Worm (Caenorhabditis elegans): Measurements from ENCODE around the gene smf-2.

The smf-2 gene

DNA sequence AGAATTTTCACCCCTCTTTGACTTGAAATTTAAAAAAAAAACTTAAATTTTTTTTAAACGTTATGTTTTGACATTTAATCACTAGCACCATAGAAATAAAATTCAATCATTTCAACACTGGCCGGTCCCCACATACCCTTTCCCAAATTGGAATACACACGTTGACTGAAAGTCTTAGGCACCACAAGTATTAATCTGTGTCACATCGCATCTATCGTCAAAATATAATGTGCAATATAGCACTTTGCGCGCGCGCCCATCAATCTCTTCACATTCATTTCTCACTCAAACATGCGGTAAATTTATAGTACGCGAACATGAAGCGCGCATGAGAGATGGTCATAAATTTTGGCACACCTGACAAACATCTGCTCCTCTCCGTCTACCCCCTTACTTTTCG is 31.1 kb downstream of the smf-2 start:
- no peak for TF ChIP-seq ztf-23 (GFP tag; IDR thresholded peaks at IDR 0.05)
- TF ChIP-seq flt-1 (GFP tag; IDR thresholded peaks at IDR 0.05), result no peak
- no peak for TF ChIP-seq tab-1 (GFP tag; IDR thresholded peaks at IDR 0.05)
- TF ChIP-seq klf-2 (GFP tag; conservative IDR thresholded peaks at IDR 0.05), result no peak
- no peak for TF ChIP-seq ztf-29 (GFP tag; IDR thresholded peaks at IDR 0.05)
- no peak for TF ChIP-seq med-1 (GFP tag; optimal IDR thresholded peaks at IDR 0.05; ENCODE audit: insufficient read depth)
- no peak for TF ChIP-seq ref-1 (GFP tag; conservative IDR thresholded peaks at IDR 0.05)
- TF ChIP-seq T22C8.4 (GFP tag; IDR thresholded peaks at IDR 0.05), result no peak
- no peak for TF ChIP-seq cog-1 (tag; optimal IDR thresholded peaks at IDR 0.05)

DNA sequence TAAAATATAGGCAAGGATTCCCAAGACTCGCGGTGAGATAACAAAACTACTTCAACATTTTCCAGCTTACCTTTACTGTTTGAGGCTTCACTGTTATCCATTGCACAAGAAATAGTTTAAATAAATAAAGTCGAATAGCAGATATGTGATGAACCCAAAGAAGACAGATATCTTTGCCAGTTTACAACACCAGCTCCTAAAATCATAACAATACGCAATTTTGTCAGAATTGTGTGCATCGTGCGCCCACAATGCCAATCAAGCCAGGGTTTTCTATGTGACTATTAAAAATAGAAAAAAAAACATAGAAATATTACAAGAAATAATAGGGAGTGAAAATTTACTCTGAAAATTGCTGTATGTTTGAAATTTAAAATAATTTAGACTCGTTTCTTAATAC is 35.8 kb downstream of the smf-2 start, which contains the start of gene F38B6.8:
F38B6.8 (minus strand) TSS at position 101 of the 400 bp plus-strand sequence.
- TF ChIP-seq ref-1 (GFP tag; conservative IDR thresholded peaks at IDR 0.05) (no peak), klf-2 (GFP tag; conservative IDR thresholded peaks at IDR 0.05) (no peak), flt-1 (GFP tag; IDR thresholded peaks at IDR 0.05) (no peak), ztf-23 (GFP tag; IDR thresholded peaks at IDR 0.05) (no peak), ztf-29 (GFP tag; IDR thresholded peaks at IDR 0.05) (no peak), T22C8.4 (GFP tag; IDR thresholded peaks at IDR 0.05) (no peak), tab-1 (GFP tag; IDR thresholded peaks at IDR 0.05) (no peak), med-1 (GFP tag; optimal IDR thresholded peaks at IDR 0.05; ENCODE audit: insufficient read depth) (no peak), cog-1 (tag; optimal IDR thresholded peaks at IDR 0.05) (no peak)

DNA sequence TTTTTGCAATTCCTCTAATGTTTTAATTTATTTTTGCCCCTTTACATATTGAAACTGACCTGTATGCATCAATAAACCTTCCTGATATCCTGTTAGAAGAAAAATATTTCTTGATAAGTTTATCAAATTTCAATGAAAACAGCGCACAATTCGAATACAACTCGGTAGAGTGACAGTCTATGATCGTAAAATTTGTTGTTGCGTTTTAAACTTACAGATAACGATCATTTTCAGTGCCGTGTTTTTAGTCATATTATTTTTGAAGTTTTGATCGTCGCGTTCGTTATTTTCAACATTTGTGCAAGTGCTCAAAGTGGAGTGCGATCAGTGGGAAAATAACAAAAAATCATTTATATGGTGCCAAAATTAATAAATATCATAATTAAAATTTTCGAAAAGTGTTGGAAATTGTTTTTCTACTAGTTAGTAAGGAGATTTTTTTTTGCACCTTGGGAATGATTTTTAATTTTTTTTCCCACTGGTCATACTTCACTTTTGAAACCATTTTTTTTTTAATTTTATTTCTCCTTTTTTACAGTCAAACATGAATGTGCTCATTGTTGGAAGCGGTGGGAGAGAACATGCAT is 44.1 kb downstream of the smf-2 start, which contains the start of gene F38B6.4:
F38B6.4 (plus strand) TSS at position 537 of the 587 bp plus-strand sequence.
- TF ChIP-seq ztf-29 (GFP tag; IDR thresholded peaks at IDR 0.05), result no peak
- TF ChIP-seq flt-1 (GFP tag; IDR thresholded peaks at IDR 0.05), result no peak
- TF ChIP-seq ref-1 (GFP tag; conservative IDR thresholded peaks at IDR 0.05), result no peak
- no peak for TF ChIP-seq ztf-23 (GFP tag; IDR thresholded peaks at IDR 0.05)
- TF ChIP-seq cog-1 (tag; optimal IDR thresholded peaks at IDR 0.05), result no peak
- TF ChIP-seq tab-1 (GFP tag; IDR thresholded peaks at IDR 0.05), result no peak
- no peak for TF ChIP-seq T22C8.4 (GFP tag; IDR thresholded peaks at IDR 0.05)
- no peak for TF ChIP-seq med-1 (GFP tag; optimal IDR thresholded peaks at IDR 0.05; ENCODE audit: insufficient read depth)
- TF ChIP-seq klf-2 (GFP tag; conservative IDR thresholded peaks at IDR 0.05), result no peak

DNA sequence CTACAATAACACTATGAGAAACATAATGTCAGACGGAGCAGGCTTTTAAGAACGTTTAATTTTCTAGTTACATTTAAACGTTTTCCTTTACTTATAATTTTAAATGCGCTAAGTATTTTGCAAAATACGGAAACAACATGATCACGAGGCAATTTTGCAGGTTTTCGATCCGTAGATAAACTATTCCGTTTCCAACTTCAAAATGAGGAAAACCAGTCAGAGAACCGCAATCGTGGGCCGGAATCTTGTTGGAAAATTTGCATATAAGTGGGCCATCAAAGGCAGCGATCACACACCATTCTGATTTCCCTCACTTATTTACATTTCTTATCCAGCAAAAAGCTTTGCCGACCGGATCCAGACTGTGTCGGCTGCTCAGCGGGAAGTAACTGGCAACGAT is 46.0 kb downstream of the smf-2 start, which contains the start of gene col-172:
col-172 (plus strand) TSS at position 301 of the 400 bp plus-strand sequence.
- no peak for TF ChIP-seq flt-1 (GFP tag; IDR thresholded peaks at IDR 0.05)
- no peak for TF ChIP-seq ref-1 (GFP tag; conservative IDR thresholded peaks at IDR 0.05)
- TF ChIP-seq tab-1 (GFP tag; IDR thresholded peaks at IDR 0.05), result no peak
- TF ChIP-seq med-1 (GFP tag; optimal IDR thresholded peaks at IDR 0.05; ENCODE audit: insufficient read depth), result no peak
- TF ChIP-seq ztf-29 (GFP tag; IDR thresholded peaks at IDR 0.05), result no peak
- no peak for TF ChIP-seq cog-1 (tag; optimal IDR thresholded peaks at IDR 0.05)

DNA sequence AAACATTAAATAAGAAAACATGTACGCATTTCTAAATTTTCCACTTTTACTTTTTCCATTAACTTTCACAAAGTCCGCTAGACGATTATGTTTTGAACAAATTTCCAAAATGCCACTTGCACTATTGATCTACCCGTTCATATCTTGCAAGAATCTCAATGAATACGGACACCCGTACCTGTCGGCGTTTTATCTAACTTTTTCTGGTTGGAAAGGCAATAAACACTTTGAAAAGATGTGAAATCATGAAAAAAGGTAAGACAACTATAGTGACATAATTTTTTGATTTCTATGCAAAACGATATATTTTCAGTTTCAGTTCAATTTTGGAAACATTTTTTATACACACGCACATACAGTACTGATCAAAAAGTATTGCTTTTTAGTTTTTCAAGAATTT is 46.8 kb downstream of the smf-2 start:
- TF ChIP-seq tab-1 (GFP tag; IDR thresholded peaks at IDR 0.05) (no peak), ref-1 (GFP tag; conservative IDR thresholded peaks at IDR 0.05) (no peak), flt-1 (GFP tag; IDR thresholded peaks at IDR 0.05) (no peak), med-1 (GFP tag; optimal IDR thresholded peaks at IDR 0.05; ENCODE audit: insufficient read depth) (no peak), ztf-29 (GFP tag; IDR thresholded peaks at IDR 0.05) (no peak), cog-1 (tag; optimal IDR thresholded peaks at IDR 0.05) (no peak), T22C8.4 (GFP tag; IDR thresholded peaks at IDR 0.05) (no peak), ztf-23 (GFP tag; IDR thresholded peaks at IDR 0.05) (no peak), klf-2 (GFP tag; conservative IDR thresholded peaks at IDR 0.05) (no peak)

DNA sequence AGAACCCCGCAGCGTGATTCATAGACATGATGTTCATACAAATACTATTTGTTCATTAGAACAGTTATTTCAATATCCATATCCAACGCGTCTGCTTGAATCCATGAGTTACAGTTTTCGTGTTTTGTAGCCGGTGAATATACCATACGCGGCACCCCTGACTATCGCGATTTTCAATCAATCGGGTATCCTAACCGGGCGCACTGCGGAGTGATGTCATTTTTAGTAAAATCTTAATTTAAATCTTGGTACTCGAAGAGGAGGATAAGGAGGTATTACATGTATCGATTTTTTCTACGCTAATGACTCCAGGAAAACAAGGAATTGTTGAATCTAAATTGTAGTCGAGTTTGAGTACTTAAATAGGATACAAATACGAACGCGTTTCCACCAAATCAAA is 49.1 kb downstream of the smf-2 start:
- TF ChIP-seq flt-1 (GFP tag; IDR thresholded peaks at IDR 0.05) (no peak), T22C8.4 (GFP tag; IDR thresholded peaks at IDR 0.05) (no peak), ztf-23 (GFP tag; IDR thresholded peaks at IDR 0.05) (no peak), ref-1 (GFP tag; conservative IDR thresholded peaks at IDR 0.05) (no peak), tab-1 (GFP tag; IDR thresholded peaks at IDR 0.05) (no peak), klf-2 (GFP tag; conservative IDR thresholded peaks at IDR 0.05) (no peak), med-1 (GFP tag; optimal IDR thresholded peaks at IDR 0.05; ENCODE audit: insufficient read depth) (no peak), cog-1 (tag; optimal IDR thresholded peaks at IDR 0.05) (no peak), ztf-29 (GFP tag; IDR thresholded peaks at IDR 0.05) (no peak)

DNA sequence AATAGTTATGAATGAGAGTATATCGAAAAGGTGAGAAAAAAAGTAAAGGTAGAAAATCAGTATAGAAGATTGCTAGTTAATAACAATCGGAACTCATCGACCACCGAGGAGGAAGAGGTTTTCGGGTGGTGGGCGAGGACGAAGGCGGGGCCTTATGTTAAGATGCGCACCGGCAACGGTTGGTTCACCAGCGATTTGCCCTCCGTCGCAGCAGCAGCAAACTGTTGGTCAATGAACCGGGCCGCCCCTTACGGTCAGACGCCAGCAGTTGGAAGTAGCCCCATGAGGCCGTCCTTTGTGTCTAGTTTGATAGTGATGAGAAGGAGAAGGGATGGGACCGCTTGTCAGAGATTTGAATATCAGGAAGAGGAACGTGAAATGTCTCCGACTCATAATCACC is 49.6 kb downstream of the smf-2 start, which contains the start of gene nhr-137:
nhr-137 (minus strand) TSS at position 101 of the 400 bp plus-strand sequence.
- TF ChIP-seq ref-1 (GFP tag; conservative IDR thresholded peaks at IDR 0.05) (no peak), tab-1 (GFP tag; IDR thresholded peaks at IDR 0.05) (no peak), flt-1 (GFP tag; IDR thresholded peaks at IDR 0.05) (no peak), klf-2 (GFP tag; conservative IDR thresholded peaks at IDR 0.05) (no peak), ztf-29 (GFP tag; IDR thresholded peaks at IDR 0.05) (no peak), med-1 (GFP tag; optimal IDR thresholded peaks at IDR 0.05; ENCODE audit: insufficient read depth) (no peak), cog-1 (tag; optimal IDR thresholded peaks at IDR 0.05) (no peak), ztf-23 (GFP tag; IDR thresholded peaks at IDR 0.05) (no peak), T22C8.4 (GFP tag; IDR thresholded peaks at IDR 0.05) (no peak)

DNA sequence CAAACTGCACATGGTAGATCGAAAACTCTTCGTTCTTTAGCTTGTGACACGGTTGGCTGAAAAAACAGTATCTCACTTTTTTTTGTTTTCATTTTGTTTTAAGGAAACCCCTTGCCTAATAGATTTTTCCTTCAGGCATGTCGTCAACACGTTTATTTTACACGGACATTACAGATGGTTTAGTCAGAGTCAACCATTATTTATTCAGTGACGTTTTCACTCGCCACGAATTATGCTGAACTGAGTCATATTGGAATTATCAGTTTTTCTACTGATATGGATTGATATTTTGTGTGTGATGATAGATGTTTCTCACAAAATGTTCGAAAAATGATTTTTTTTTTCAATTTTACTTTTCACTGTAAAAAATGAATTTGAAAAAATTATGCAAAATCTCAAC is 51.0 kb downstream of the smf-2 start:
- no peak for TF ChIP-seq cog-1 (tag; optimal IDR thresholded peaks at IDR 0.05)
- no peak for TF ChIP-seq flt-1 (GFP tag; IDR thresholded peaks at IDR 0.05)
- TF ChIP-seq ref-1 (GFP tag; conservative IDR thresholded peaks at IDR 0.05), result no peak
- no peak for TF ChIP-seq tab-1 (GFP tag; IDR thresholded peaks at IDR 0.05)
- TF ChIP-seq ztf-29 (GFP tag; IDR thresholded peaks at IDR 0.05), result no peak
- no peak for TF ChIP-seq ztf-23 (GFP tag; IDR thresholded peaks at IDR 0.05)
- TF ChIP-seq T22C8.4 (GFP tag; IDR thresholded peaks at IDR 0.05), result no peak
- no peak for TF ChIP-seq klf-2 (GFP tag; conservative IDR thresholded peaks at IDR 0.05)
- TF ChIP-seq med-1 (GFP tag; optimal IDR thresholded peaks at IDR 0.05; ENCODE audit: insufficient read depth), result no peak

Measured in whole organism, midembryonic.